Fruit fly (Drosophila melanogaster): ENCODE data around the gene SmydA-9.

SmydA-9 gene

DNA sequence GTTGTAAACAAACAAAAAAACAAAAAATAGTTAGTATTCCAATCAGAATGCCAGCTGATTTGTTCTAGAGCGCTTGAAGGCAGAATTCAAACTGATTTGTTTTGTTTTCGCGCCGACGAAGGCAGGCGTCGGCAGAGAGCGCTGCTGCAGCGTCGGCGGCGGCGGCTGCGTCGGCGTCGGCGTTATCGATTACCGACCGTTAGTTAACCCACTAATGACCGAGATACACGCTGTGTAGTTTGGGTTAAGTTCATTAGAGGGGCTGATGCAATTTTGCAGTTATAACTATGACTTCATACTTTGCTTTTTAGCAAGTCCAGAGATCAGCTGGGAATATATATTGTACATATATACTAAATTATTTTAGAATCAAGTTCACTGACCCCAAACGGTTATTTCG, 12.5 kb upstream of the SmydA-9 start, which contains the start of gene t:
TSS of gene t (minus strand) at position 76 of the 400 bp plus-strand sequence.
- TF ChIP-seq CG8478 (optimal IDR thresholded peaks at IDR 0.05): no peak
- no peak for TF ChIP-seq CTCF (optimal IDR thresholded peaks at IDR 0.05)

DNA sequence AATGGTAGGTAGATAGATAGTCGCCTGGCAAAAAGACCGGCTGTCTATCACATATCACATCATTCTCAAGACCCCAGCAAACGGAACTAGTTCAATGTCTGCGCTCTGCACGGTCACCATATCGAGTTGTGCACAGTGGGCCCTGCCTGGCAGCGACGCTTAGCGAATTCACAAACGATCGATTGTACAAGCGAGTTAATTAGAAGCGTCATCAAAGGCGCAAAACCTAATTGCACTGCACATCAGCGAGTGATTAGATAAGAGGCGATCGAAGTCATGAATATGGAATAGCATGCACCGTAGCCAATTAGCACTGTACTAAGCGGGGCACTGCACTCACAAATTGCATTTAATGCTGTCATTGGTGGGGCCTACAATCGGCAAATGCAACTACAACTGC, 9.7 kb upstream of the SmydA-9 start:
- no peak for TF ChIP-seq CG8478 (optimal IDR thresholded peaks at IDR 0.05)
- TF ChIP-seq CTCF (optimal IDR thresholded peaks at IDR 0.05): no peak

DNA sequence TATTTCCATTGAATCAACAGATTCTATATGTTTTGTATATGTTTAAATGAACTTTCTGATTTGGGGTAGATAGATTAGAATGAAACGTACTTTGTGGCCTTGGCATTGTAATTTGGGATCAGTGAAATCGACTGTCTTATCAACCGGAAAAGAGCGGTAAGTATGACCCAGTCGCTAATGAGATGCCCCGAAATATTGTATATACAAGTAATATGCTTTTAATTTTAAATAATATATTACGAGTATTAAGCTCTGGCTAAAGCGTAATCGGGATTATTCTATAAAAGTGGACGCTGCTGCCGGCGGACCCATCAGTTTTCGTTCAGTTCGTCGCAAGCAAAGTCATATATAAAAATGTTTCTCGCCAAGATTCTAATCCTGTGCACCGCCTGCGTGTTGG, 5.9 kb upstream of the SmydA-9 start, which contains the start of gene CG15369:
TSS of gene CG15369 (plus strand) at position 301 of the 400 bp plus-strand sequence.
- no peak for TF ChIP-seq CG8478 (optimal IDR thresholded peaks at IDR 0.05)
- TF ChIP-seq CTCF (optimal IDR thresholded peaks at IDR 0.05): no peak

DNA sequence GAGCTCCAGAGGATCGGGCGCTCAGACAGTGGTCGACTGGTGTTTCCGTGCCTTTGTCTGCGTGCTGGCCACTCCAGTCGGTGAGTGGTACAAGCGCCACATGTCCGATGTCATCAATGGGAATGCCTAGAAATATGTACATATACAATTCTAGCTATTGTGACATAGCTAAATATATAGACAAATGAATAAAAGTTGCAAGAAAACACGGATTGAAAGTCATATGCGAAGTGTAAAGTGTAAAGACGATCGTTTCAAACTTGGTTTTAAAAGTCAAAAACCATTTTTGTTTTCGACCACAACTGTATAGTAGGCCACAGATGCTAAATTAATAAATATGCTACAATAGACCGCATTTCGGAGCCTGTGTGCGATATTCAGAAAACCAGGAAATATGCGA, 4.8 kb upstream of the SmydA-9 start, which contains the start of gene CG15368:
TSS of gene CG15368 (plus strand) at position 301 of the 400 bp plus-strand sequence.
- no peak for TF ChIP-seq CG8478 (optimal IDR thresholded peaks at IDR 0.05)
- TF ChIP-seq CTCF (optimal IDR thresholded peaks at IDR 0.05): no peak

DNA sequence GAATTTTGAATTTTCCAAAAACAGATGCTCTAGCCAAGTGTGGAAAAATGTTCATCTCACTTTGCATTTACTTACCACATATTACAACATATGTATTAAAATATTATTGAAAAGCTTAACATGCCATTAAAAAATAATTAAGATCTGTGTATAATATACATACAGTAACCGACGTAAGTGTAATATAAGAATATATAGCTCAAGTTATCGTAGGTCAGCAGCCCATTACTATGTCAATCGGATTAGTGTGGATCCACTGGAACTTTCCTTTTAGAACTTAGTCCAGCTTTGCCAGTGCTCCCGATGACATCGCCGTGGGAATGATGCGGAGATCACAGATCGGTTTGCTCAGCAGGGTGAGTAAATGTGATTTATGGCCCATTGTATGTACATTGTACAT, 3.9 kb upstream of the SmydA-9 start, which contains the start of gene Obp8a:
TSS of gene Obp8a (plus strand) at position 301 of the 400 bp plus-strand sequence.
- no peak for TF ChIP-seq CG8478 (optimal IDR thresholded peaks at IDR 0.05)
- no peak for TF ChIP-seq CTCF (optimal IDR thresholded peaks at IDR 0.05)

DNA sequence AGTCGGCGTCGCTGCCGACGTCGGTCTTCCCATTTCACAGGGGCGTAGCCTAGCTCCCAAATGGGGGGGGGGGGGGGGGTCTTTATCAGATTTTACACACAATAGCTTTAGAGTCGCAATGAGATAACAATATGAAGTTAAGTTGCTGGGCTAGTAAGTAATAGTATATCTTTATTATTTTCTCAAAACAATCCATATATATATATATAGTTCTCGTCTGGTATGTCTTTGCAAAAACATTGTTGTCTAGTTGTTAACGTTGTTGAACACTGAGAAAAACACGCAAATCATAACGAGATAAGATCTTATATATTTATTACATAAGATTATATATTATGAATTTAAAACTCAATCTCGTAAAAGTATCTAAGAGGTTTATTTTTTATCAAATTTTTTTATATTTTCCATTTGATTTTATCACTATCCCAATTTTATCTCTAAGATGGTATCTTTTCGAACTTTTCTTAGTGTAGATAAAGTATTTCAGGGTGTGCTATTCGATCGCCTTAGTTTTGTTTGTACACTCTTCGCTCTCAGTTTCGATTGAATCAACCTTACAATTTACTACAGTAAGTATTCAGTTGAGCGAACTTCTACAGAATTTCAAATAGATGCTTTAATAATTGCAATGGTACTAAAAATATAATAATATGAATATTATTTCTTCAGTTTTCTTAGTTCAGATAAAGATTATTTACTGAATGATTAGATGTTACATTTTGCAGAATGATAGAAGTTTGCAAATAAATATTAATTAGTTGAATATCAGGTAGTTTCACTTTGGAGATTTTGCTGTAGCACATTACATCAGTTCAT, 8.6 kb downstream of the SmydA-9 start:
- TF ChIP-seq CTCF (optimal IDR thresholded peaks at IDR 0.05) (no peak), CG8478 (optimal IDR thresholded peaks at IDR 0.05) (no peak)

DNA sequence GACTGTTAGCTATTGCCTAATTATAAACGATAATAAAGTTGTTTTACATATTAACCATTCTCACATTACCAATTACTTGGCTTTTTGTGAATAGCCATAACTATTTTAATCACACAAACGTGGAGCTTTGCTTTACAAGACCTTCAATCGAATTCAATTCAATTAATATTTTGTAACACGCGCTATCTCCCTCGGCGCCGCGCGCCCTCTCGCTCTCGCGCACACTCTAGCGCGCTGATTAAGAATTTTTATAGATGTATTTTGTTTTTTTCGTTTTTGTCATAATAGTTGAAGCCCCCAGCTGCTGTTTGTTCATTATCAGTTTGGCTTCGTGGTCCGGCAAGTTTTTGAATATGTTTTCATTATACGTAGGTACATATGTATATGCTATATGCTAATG, 9.6 kb downstream of the SmydA-9 start:
- TF ChIP-seq CG8478 (optimal IDR thresholded peaks at IDR 0.05) (no peak), CTCF (optimal IDR thresholded peaks at IDR 0.05) (no peak)

DNA sequence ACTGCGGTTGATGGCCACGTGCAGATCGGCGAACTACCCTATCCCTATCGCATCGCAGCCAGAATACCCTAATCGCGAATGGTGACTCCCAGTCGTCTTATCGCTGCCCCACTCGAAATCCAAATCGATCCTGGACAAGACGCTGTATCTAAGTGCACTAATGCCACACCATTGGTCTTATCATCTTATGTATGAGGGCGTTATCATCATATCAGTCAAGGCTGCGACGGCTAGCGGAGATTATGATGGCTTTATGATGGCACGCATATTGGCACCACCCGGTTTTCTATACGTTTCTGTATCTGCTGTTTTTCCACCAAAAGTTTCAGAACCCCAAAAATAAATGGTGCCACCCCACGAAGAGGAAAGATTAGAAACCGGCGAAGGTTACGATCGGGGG, 10.5 kb downstream of the SmydA-9 start:
- TF ChIP-seq CG8478 (optimal IDR thresholded peaks at IDR 0.05): no peak
- no peak for TF ChIP-seq CTCF (optimal IDR thresholded peaks at IDR 0.05)

DNA sequence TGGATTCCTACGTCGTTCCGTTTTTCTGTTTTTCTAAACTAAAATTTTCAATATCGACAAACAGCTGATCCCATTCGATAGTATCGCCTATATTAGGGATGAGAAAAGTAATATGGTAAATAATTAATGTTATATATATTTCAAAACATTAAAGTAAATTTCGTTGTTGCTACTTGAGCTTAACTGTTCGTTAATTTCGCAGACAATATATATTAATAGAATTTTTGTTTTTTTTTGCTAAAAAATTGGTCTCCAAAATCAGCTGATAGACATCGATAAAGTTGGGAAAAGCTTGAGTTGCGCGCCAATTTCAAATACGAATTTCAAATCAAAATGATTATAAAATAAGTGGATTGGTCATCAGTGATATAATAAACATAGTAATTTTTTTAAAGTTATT, 14.3 kb downstream of the SmydA-9 start, which contains the start of gene CG12118:
TSS of gene CG12118 (minus strand) at position 53 of the 400 bp plus-strand sequence.
- TF ChIP-seq CTCF (optimal IDR thresholded peaks at IDR 0.05) (no peak), CG8478 (optimal IDR thresholded peaks at IDR 0.05) (no peak)

DNA sequence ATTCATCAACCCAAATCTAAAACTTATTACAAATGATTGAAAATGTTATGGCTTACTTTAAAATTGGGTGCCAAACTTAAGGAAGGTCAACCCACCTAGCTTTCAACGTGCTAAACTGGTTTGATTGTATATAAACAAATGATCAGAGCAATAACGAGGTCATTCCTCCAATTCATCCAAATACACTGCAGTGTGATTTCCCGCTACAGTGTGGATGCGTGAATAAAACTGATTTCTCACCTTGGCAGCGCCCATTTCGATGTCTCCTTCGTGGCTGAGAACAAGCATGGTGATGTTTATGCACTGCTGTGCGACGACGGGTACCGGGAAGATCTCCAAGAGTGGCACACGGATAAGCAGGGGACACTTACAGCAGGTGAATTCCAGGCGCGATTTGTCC, 15.4 kb downstream of the SmydA-9 start:
- TF ChIP-seq CTCF (optimal IDR thresholded peaks at IDR 0.05) (no peak), CG8478 (optimal IDR thresholded peaks at IDR 0.05) (no peak)

DNA sequence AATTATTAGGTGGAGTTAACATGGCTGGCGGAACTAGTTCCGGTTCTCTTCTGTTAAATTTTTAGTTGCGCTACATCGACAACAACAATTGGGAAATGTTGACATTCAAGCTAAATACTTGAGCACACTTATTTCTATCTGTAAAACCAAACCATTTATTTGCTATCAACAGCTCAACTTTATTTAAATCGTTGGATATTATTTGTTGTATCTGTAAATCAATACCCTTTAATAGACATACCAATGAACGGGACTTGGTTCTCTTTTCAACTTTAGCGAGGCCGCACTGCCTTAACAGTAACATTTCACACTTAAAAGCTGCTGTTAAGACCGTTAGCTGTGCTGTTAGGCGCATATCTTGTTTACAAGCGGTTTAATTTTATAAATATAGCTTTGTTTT, 17.1 kb downstream of the SmydA-9 start, which contains the start of gene CG12106:
TSS of gene CG12106 (plus strand) at position 295 of the 400 bp plus-strand sequence.
- no peak for TF ChIP-seq CG8478 (optimal IDR thresholded peaks at IDR 0.05)
- no peak for TF ChIP-seq CTCF (optimal IDR thresholded peaks at IDR 0.05)

DNA sequence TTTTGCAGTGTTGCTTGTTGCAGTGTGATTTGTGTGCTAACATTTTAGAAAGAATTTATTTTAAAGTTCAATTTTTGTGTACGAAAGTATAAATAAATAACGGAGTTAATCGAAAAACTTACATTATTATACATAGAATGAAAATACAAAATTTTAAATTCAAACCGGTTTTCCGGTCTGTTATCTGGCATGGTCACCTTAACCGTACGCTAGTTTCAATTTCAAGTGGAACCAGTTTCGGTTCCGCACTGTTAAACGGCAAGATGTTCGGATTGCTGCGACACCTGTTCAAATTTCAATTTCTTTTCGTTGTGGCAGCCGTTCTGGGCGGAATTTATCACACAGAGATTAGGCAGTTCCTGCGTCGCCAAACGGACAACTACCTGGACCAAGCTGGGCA, 18.3 kb downstream of the SmydA-9 start, which contains the start of gene CG12056:
TSS of gene CG12056 (plus strand) at position 241 of the 400 bp plus-strand sequence.
- TF ChIP-seq CTCF (optimal IDR thresholded peaks at IDR 0.05): no peak
- TF ChIP-seq CG8478 (optimal IDR thresholded peaks at IDR 0.05): no peak

DNA sequence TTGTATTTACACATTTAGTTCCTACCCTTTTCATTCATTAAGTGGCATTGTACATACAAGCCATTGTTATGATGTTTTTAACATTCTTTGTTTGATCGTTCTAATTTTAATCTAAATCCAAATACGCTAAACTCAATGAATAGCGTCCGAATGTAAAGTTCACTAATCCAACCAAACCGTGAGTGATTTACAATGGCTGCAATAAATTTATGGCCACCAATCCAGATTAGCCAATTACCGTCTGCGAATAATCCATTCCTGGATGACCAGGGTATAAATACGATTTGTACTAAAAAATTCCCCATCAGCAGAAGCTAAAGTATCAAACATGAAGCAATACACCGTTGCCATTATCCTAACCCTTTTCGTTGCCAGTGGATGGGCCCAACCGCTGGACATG, 19.3 kb downstream of the SmydA-9 start, which contains the start of gene CG12057:
TSS of gene CG12057 (plus strand) at position 301 of the 400 bp plus-strand sequence.
- TF ChIP-seq CG8478 (optimal IDR thresholded peaks at IDR 0.05) (no peak), CTCF (optimal IDR thresholded peaks at IDR 0.05) (no peak)

DNA sequence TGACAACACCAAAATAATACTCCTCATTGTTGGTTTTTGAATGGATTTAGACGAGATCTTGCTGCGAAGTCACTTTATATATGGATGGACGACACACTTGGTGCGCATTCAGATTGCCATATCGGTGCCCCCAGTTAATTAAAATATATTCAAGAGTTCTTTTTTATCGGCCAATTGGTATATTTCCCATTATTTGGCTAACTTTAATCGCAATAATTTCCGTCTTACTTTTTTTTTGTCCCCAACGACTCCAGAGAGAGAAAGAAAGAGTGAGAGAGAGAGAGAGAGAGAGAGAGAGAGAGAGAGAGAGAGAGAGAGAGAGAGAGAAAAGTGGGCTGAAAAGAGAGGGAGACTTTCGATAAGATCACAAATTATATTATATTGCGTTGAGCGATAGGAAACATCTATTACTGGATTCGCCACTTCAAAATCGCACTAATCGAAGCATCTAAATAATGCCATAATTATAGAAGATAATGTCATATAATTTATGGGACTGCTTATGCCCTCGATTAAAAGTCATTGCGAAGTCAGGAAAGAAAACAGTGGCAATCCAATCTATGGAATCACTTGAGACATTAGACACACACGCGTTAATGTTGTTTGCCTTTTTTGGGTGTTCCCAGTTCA, 20.0 kb downstream of the SmydA-9 start, which contains the start of gene CG12115:
TSS of gene CG12115 (minus strand) at position 51 of the 630 bp plus-strand sequence.
- TF ChIP-seq CG8478 (optimal IDR thresholded peaks at IDR 0.05) (no peak), CTCF (optimal IDR thresholded peaks at IDR 0.05) (no peak)

DNA sequence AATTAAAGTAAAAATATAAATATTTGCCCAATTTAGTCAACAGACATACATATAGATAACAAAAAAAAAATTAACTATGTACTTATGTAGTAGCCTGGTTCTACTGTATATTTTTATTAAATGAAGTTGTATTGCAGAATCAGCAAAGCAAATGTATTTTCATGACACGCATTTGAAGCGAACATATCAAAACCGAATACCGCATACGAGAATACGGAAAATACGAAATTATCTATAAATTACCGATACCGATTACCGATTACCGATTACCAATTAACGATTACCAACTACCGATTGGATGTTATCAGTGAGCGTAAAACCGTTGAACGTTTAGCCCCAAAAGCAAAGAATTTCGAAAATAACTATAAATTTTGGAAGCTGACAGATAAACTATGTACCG, 23.3 kb downstream of the SmydA-9 start:
- TF ChIP-seq CG8478 (optimal IDR thresholded peaks at IDR 0.05) (no peak), CTCF (optimal IDR thresholded peaks at IDR 0.05) (no peak)

Data from S2 (cell line).